Fruit fly (Drosophila melanogaster): ENCODE results near the gene CG7714.

Gene CG7714

dm6 chr3R:18739978-18740954 is 14.0 kb upstream of the CG7714 start:
- TF ChIP-seq CG6276 (GFP tag; optimal IDR thresholded peaks at IDR 0.05) = peak; percentile 7
- TF ChIP-seq Eip78C (GFP tag) = peak; percentile 76
- peak; percentile 4 for TF ChIP-seq CG1621 (tag; optimal IDR thresholded peaks at IDR 0.05)
- TF ChIP-seq Blimp-1 (GFP tag; optimal IDR thresholded peaks at IDR 0.05) = no peak
- TF ChIP-seq Smox (GFP tag; optimal IDR thresholded peaks at IDR 0.05) = peak; percentile 10
- TF ChIP-seq CG15336 (GFP tag; IDR thresholded peaks at IDR 0.05) = peak; percentile 21; the same call in 1 of the 2 replicates
- TF ChIP-seq fkh (GFP tag; optimal IDR thresholded peaks at IDR 0.05) = peak; percentile 40
- TF ChIP-seq svp (GFP tag) = no peak
- peak; percentile 13 for TF ChIP-seq vri (GFP tag; optimal IDR thresholded peaks at IDR 0.05)
- peak; percentile 24 for TF ChIP-seq Met (GFP tag; optimal IDR thresholded peaks at IDR 0.05)
- TF ChIP-seq CG6163 (GFP tag; IDR thresholded peaks at IDR 0.05) = peak; percentile 47; the same call in 1 of the 3 replicates
- TF ChIP-seq Sox15 (GFP tag; optimal IDR thresholded peaks at IDR 0.05) = no peak

dm6 chr3R:18739435-18739977 is 13.3 kb upstream of the CG7714 start:
- TF ChIP-seq achi (GFP tag; optimal IDR thresholded peaks at IDR 0.05) (peak; percentile 1), fd59A (GFP tag; optimal IDR thresholded peaks at IDR 0.05) (no peak), CG3919 (GFP tag; optimal IDR thresholded peaks at IDR 0.05) (peak; percentile 22), Gug (GFP tag; IDR thresholded peaks at IDR 0.05) (no peak), CG1621 (tag; optimal IDR thresholded peaks at IDR 0.05) (no peak), CG6276 (GFP tag; optimal IDR thresholded peaks at IDR 0.05) (peak; percentile 5), Sox14 (GFP tag; optimal IDR thresholded peaks at IDR 0.05) (no peak), pdm3 (GFP tag; optimal IDR thresholded peaks at IDR 0.05) (peak; percentile 24), CG11902 (GFP tag; optimal IDR thresholded peaks at IDR 0.05) (no peak), svp (GFP tag) (peak; percentile 76), Hr4 (GFP tag; optimal IDR thresholded peaks at IDR 0.05) (no peak), eg (GFP tag; IDR thresholded peaks at IDR 0.05) (no peak), CG6163 (GFP tag; IDR thresholded peaks at IDR 0.05) (0 out of 3 replicates have a peak, but pooled peaks have one; percentile 30), CG7368 (GFP tag; optimal IDR thresholded peaks at IDR 0.05) (peak; percentile 29), net (GFP tag; optimal IDR thresholded peaks at IDR 0.05) (peak; percentile 8), Hr39 (GFP tag; optimal IDR thresholded peaks at IDR 0.05) (peak; percentile 5), Lpt (GFP tag; optimal IDR thresholded peaks at IDR 0.05) (no peak), dsx (GFP tag; optimal IDR thresholded peaks at IDR 0.05; ENCODE audit: poor library complexity, severe bottlenecking) (no peak), CG8319 (GFP tag; optimal IDR thresholded peaks at IDR 0.05) (no peak), Hr38 (GFP tag; optimal IDR thresholded peaks at IDR 0.05) (no peak), CG8632 (GFP tag; optimal IDR thresholded peaks at IDR 0.05) (no peak), Met (GFP tag; optimal IDR thresholded peaks at IDR 0.05) (no peak), CG9139 (GFP tag; optimal IDR thresholded peaks at IDR 0.05) (no peak), Eip93F (GFP tag; optimal IDR thresholded peaks at IDR 0.05) (no peak), CG8119 (GFP tag; IDR thresholded peaks at IDR 0.05) (no peak; the same call in 1 of the 3 replicates), CG15336 (GFP tag; IDR thresholded peaks at IDR 0.05) (no peak; the same call in 1 of the 2 replicates), Blimp-1 (GFP tag; optimal IDR thresholded peaks at IDR 0.05) (no peak), esn (GFP tag; optimal IDR thresholded peaks at IDR 0.05) (peak; percentile 5), Ets96B (tag; optimal IDR thresholded peaks at IDR 0.05) (no peak), CG10631 (GFP tag; optimal IDR thresholded peaks at IDR 0.05) (no peak), Sox102F (GFP tag; optimal IDR thresholded peaks at IDR 0.05) (no peak), spab (GFP tag; optimal IDR thresholded peaks at IDR 0.05) (no peak), CG6854 (GFP tag; optimal IDR thresholded peaks at IDR 0.05) (no peak), lz (GFP tag; optimal IDR thresholded peaks at IDR 0.05) (peak; percentile 13), CG3032 (tag; optimal IDR thresholded peaks at IDR 0.05) (no peak), Eip78C (GFP tag) (peak; percentile 3), dac (GFP tag; optimal IDR thresholded peaks at IDR 0.05) (no peak), ss (GFP tag; optimal IDR thresholded peaks at IDR 0.05) (peak in 1 of 2 experiments; percentile 26), OdsH (GFP tag; optimal IDR thresholded peaks at IDR 0.05) (peak; percentile 25), Sox15 (GFP tag; optimal IDR thresholded peaks at IDR 0.05) (no peak), CG32006 (GFP tag; optimal IDR thresholded peaks at IDR 0.05) (peak; percentile 51), CG31627 (GFP tag; optimal IDR thresholded peaks at IDR 0.05) (peak; percentile 2)

All from whole organism, prepupa.